Worm (Caenorhabditis elegans): Measurements from ENCODE around the gene srh-299.

DNA sequence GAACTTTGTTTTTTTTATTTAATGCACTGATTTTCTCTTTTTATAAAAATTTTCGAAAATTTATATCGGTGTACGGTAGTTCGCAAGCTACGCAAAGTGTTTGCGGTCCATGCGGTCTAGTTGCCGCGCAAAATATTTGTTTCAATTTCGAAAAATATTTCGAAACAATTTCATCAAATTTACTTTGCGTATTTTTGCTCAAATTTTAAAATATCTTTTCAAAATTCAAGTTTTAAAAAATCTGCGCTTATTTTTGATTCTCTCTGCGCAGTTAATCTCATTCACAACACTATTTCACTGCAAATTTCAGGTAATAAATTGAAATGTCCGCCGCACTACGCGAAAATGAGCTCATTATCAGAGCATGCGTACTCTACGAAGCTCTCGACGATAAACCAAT lies 4.2 kb downstream of the srh-299 start, which contains the start of gene fbxa-197:
- TF ChIP-seq pqm-1 (tag; optimal IDR thresholded peaks at IDR 0.05) (no peak), pat-9 (tag; optimal IDR thresholded peaks at IDR 0.05) (no peak), mec-3 (tag; optimal IDR thresholded peaks at IDR 0.05; ENCODE audit: borderline replicate concordance) (no peak)

All from whole organism, late embryonic.